Fruit fly (Drosophila melanogaster) whole organism, embryonic: Measurements from ENCODE around the gene Lmpt.

Experiments used
- Asciz ChIP-seq: fragments of 200-800 bp; sonication (Bioruptor generic); optimal IDR thresholded peaks from 2 replicates; lab custom pipeline; 2017; ENCODE audit warnings: missing biosample characterization, mild to moderate bottlenecking, missing genetic modification characterization, missing genetic modification reagents
- CG12104 ChIP-seq: fragments of 200-800 bp; sonication (Bioruptor generic); optimal IDR thresholded peaks from 3 replicates; lab custom pipeline; 2016; ENCODE audit warnings: missing biosample characterization, missing genetic modification characterization
- CG12236 ChIP-seq: fragments of 200-800 bp; sonication (Bioruptor generic); optimal IDR thresholded peaks from 2 replicates; lab custom pipeline; 2016; ENCODE audit warnings: missing biosample characterization, missing genetic modification characterization
- CG13424 ChIP-seq: fragments of 200-800 bp; sonication (Bioruptor generic); optimal IDR thresholded peaks from 2 replicates; lab custom pipeline; 2019; ENCODE audit warnings: missing biosample characterization, mild to moderate bottlenecking, missing genetic modification characterization, moderate library complexity
- CG14441 ChIP-seq: fragments of 200-800 bp; sonication (Bioruptor generic); IDR thresholded peaks from 2 replicates; pipeline ENCODE4 v1.3.6; 2022; ENCODE audit warnings: missing biosample characterization, missing genetic modification characterization
- CG15696 ChIP-seq: fragments of 200-800 bp; sonication (Bioruptor generic); optimal IDR thresholded peaks from 2 replicates; lab custom pipeline; 2019; ENCODE audit warnings: missing biosample characterization, mild to moderate bottlenecking, missing genetic modification characterization, moderate library complexity
- CG1602 ChIP-seq: fragments of 200-800 bp; sonication (Bioruptor generic); optimal IDR thresholded peaks from 3 replicates; lab custom pipeline; 2016; ENCODE audit warnings: missing biosample characterization, missing genetic modification characterization
- CG17186 ChIP-seq: fragments of 200-800 bp; sonication (Bioruptor generic); optimal IDR thresholded peaks from 3 replicates; lab custom pipeline; 2017; ENCODE audit warnings: missing biosample characterization, missing genetic modification reagents, missing genetic modification characterization
- CG18476 ChIP-seq: fragments of 200-800 bp; sonication (Bioruptor generic); optimal IDR thresholded peaks from 2 replicates; lab custom pipeline; 2016; ENCODE audit warnings: missing biosample characterization, mild to moderate bottlenecking, missing genetic modification characterization
- CG18599 ChIP-seq: fragments of 200-800 bp; sonication (Bioruptor generic); optimal IDR thresholded peaks from 3 replicates; lab custom pipeline; 2017; ENCODE audit warnings: missing biosample characterization, missing genetic modification characterization, mild to moderate bottlenecking, moderate library complexity, missing genetic modification reagents
- CG2199 ChIP-seq: fragments of 200-800 bp; sonication (Bioruptor generic); IDR thresholded peaks from 3 replicates; pipeline ENCODE4 v1.3.6; 2022; ENCODE audit warnings: missing biosample characterization, missing genetic modification characterization
- CG2202 ChIP-seq: fragments of 200-800 bp; sonication (Bioruptor generic); optimal IDR thresholded peaks from 2 replicates; lab custom pipeline; 2018; ENCODE audit warnings: missing biosample characterization, mild to moderate bottlenecking, missing genetic modification characterization
- CG2712 ChIP-seq: fragments of 200-800 bp; optimal IDR thresholded peaks from 3 replicates; lab custom pipeline; 2019; ENCODE audit warnings: missing biosample characterization, mild to moderate bottlenecking, missing genetic modification characterization, moderate library complexity
- CG34224 ChIP-seq: fragments of 200-800 bp; sonication (Bioruptor generic); IDR thresholded peaks from 3 replicates; pipeline ENCODE4 v1.3.6; 2022; ENCODE audit warnings: missing biosample characterization, missing genetic modification characterization; ENCODE audit not compliant: partially characterized antibody
- CG6854 ChIP-seq: fragments of 200-800 bp; sonication (Bioruptor generic); optimal IDR thresholded peaks from 3 replicates; lab custom pipeline; 2017; ENCODE audit warnings: missing biosample characterization, mild to moderate bottlenecking, missing genetic modification characterization
- CG7963 ChIP-seq: fragments of 200-800 bp; sonication (Bioruptor generic); IDR thresholded peaks from 3 replicates; pipeline ENCODE4 v1.3.6; 2022; ENCODE audit warnings: missing biosample characterization, missing genetic modification characterization; ENCODE audit not compliant: partially characterized antibody
- CG9215 ChIP-seq: fragments of 200-800 bp; sonication (Bioruptor generic); IDR thresholded peaks from 2 replicates; pipeline ENCODE4 v1.3.6; 2022; ENCODE audit warnings: missing biosample characterization, missing genetic modification characterization
- CG9437 ChIP-seq: fragments of 200-800 bp; sonication (Bioruptor generic); optimal IDR thresholded peaks from 2 replicates; lab custom pipeline; 2018; ENCODE audit warnings: missing biosample characterization, mild to moderate bottlenecking, missing genetic modification characterization
- CG9817 ChIP-seq: fragments of 200-800 bp; sonication (Bioruptor generic); optimal IDR thresholded peaks from 2 replicates; lab custom pipeline; 2018; ENCODE audit warnings: missing biosample characterization, mild to moderate bottlenecking, missing genetic modification characterization, moderate library complexity
- CG9876 ChIP-seq: fragments of 200-800 bp; sonication (Bioruptor generic); optimal IDR thresholded peaks from 2 replicates; lab custom pipeline; 2016; ENCODE audit warnings: missing biosample characterization, missing genetic modification characterization
- CkIIα-i1 ChIP-seq: fragments of 200-800 bp; sonication (Bioruptor generic); IDR thresholded peaks from 2 replicates; pipeline ENCODE4 v1.3.6; 2022; ENCODE audit warnings: missing biosample characterization, missing genetic modification characterization
- CrebB ChIP-seq: fragments of 200-800 bp; sonication (Bioruptor generic); optimal IDR thresholded peaks from 3 replicates; lab custom pipeline; 2018; ENCODE audit warnings: missing biosample characterization, mild to moderate bottlenecking, missing genetic modification characterization
- Dad ChIP-seq: fragments of 200-800 bp; sonication (Bioruptor generic); optimal IDR thresholded peaks from 3 replicates; lab custom pipeline; 2016; ENCODE audit warnings: missing biosample characterization, missing genetic modification characterization
- E2f2 ChIP-seq: fragments of 200-800 bp; sonication (Bioruptor generic); IDR thresholded peaks from 2 replicates; pipeline ENCODE4 v1.3.6; 2022; ENCODE audit warnings: missing biosample characterization, missing genetic modification characterization
- Eip74EF ChIP-seq, 2 experiments: fragments of 200-800 bp in 1 of 2; fragments of >200 bp in 1 of 2; sonication (Bioruptor generic) in 1 of 2; optimal IDR thresholded peaks; 2 replicates each; lab custom pipeline; 2017 to 2019; ENCODE audit warnings: missing biosample characterization in 2 of 2, missing genetic modification characterization in 2 of 2, mild to moderate bottlenecking in 1 of 2, moderate library complexity in 1 of 2
- GATAe ChIP-seq: fragments of 200-800 bp; sonication (Bioruptor generic); conservative IDR thresholded peaks from 2 replicates; pipeline ENCODE4 v1.3.6; 2022; ENCODE audit warnings: missing biosample characterization, missing genetic modification characterization
- Hey ChIP-seq: fragments of 200-800 bp; sonication (Bioruptor generic); optimal IDR thresholded peaks from 3 replicates; lab custom pipeline; 2018; ENCODE audit warnings: missing biosample characterization, mild to moderate bottlenecking, missing genetic modification characterization
- Meics ChIP-seq: fragments of 200-800 bp; sonication (Bioruptor generic); optimal IDR thresholded peaks from 2 replicates; lab custom pipeline; 2017; ENCODE audit warnings: missing biosample characterization, mild to moderate bottlenecking, missing genetic modification characterization
- NC2β ChIP-seq: fragments of 200-800 bp; sonication (Bioruptor generic); optimal IDR thresholded peaks from 2 replicates; lab custom pipeline; 2016; ENCODE audit warnings: missing biosample characterization, missing genetic modification characterization
- Nf-YB ChIP-seq: fragments of 200-800 bp; sonication (Bioruptor generic); optimal IDR thresholded peaks from 3 replicates; lab custom pipeline; 2019; ENCODE audit warnings: missing biosample characterization, mild to moderate bottlenecking, missing genetic modification characterization, moderate library complexity
- Usf ChIP-seq: fragments of 200-800 bp; sonication (Bioruptor generic); optimal IDR thresholded peaks from 2 replicates; lab custom pipeline; 2017; ENCODE audit warnings: missing genotype, missing biosample characterization, missing genetic modification characterization
- Vsx1 ChIP-seq: fragments of 200-800 bp; sonication (Bioruptor generic); optimal IDR thresholded peaks from 2 replicates; lab custom pipeline; 2017; ENCODE audit warnings: missing biosample characterization, mild to moderate bottlenecking, missing genetic modification characterization, missing genetic modification reagents
- abd-A ChIP-seq: fragments of 200-800 bp; sonication (Bioruptor generic); optimal IDR thresholded peaks from 3 replicates; lab custom pipeline; 2019; ENCODE audit warnings: missing biosample characterization, mild to moderate bottlenecking, missing genetic modification characterization, moderate library complexity
- chm ChIP-seq: fragments of 200-800 bp; sonication (Bioruptor generic); IDR thresholded peaks from 2 replicates; pipeline ENCODE4 v1.3.6; 2022; ENCODE audit warnings: missing biosample characterization, missing genetic modification characterization
- exex ChIP-seq: fragments of 200-800 bp; sonication (Bioruptor generic); optimal IDR thresholded peaks from 4 replicates; lab custom pipeline; 2018; ENCODE audit warnings: missing biosample characterization, mild to moderate bottlenecking, missing genetic modification characterization, moderate library complexity
- fru ChIP-seq: fragments of >200 bp; optimal IDR thresholded peaks from 2 replicates; lab custom pipeline; 2017
- gfzf ChIP-seq: fragments of 200-800 bp; sonication (Bioruptor generic); optimal IDR thresholded peaks from 2 replicates; lab custom pipeline; 2016; ENCODE audit warnings: missing biosample characterization, mild to moderate bottlenecking, missing genetic modification characterization, moderate library complexity
- gt ChIP-seq: fragments of 200-800 bp; sonication (Bioruptor generic); IDR thresholded peaks from 2 replicates; pipeline ENCODE4 v1.3.6; 2022; ENCODE audit warnings: missing biosample characterization, missing genetic modification characterization
- klu ChIP-seq: fragments of 200-800 bp; sonication (Bioruptor generic); IDR thresholded peaks from 2 replicates; pipeline ENCODE4 v1.3.6; 2022; ENCODE audit warnings: missing biosample characterization, missing genetic modification characterization
- lab ChIP-seq: fragments of 200-800 bp; sonication (Bioruptor generic); optimal IDR thresholded peaks from 3 replicates; lab custom pipeline; 2017; ENCODE audit warnings: missing biosample characterization, missing genetic modification characterization, mild to moderate bottlenecking, moderate library complexity, missing genetic modification reagents
- odd ChIP-seq: fragments of 200-800 bp; sonication (Bioruptor generic); optimal IDR thresholded peaks from 2 replicates; lab custom pipeline; 2017; ENCODE audit warnings: missing biosample characterization, mild to moderate bottlenecking, missing genetic modification characterization
- onecut ChIP-seq: fragments of 200-800 bp; sonication (Bioruptor generic); IDR thresholded peaks from 2 replicates; pipeline ENCODE4 v1.3.6; 2022; ENCODE audit warnings: missing biosample characterization, missing genetic modification characterization
- pros ChIP-seq: fragments of 200-800 bp; sonication (Bioruptor generic); optimal IDR thresholded peaks from 3 replicates; lab custom pipeline; 2019; ENCODE audit warnings: missing biosample characterization, mild to moderate bottlenecking, missing genetic modification characterization, moderate library complexity
- scrt ChIP-seq: fragments of 200-800 bp; sonication (Bioruptor generic); optimal IDR thresholded peaks from 2 replicates; lab custom pipeline; 2018; ENCODE audit warnings: missing biosample characterization, mild to moderate bottlenecking, missing genetic modification characterization, moderate library complexity
- sim ChIP-seq: fragments of 200-800 bp; sonication (Bioruptor generic); IDR thresholded peaks from 2 replicates; pipeline ENCODE4 v1.3.6; 2022; ENCODE audit warnings: missing biosample characterization, missing genetic modification characterization
- sqz ChIP-seq: fragments of 200-800 bp; sonication (Bioruptor generic); optimal IDR thresholded peaks from 3 replicates; lab custom pipeline; 2018; ENCODE audit warnings: missing biosample characterization, mild to moderate bottlenecking, missing genetic modification characterization
- tap ChIP-seq: fragments of 200-800 bp; optimal IDR thresholded peaks from 3 replicates; lab custom pipeline; 2019; ENCODE audit warnings: missing biosample characterization, mild to moderate bottlenecking, missing genetic modification characterization, moderate library complexity
- toy ChIP-seq: fragments of 200-800 bp; sonication (Bioruptor generic); IDR thresholded peaks from 2 replicates; pipeline ENCODE4 v1.3.6; 2022; ENCODE audit warnings: missing biosample characterization, missing genetic modification characterization
- trem ChIP-seq: fragments of 200-800 bp; optimal IDR thresholded peaks from 3 replicates; lab custom pipeline; 2019; ENCODE audit warnings: missing biosample characterization, mild to moderate bottlenecking, missing genetic modification characterization, moderate library complexity
- tx ChIP-seq: fragments of 200-800 bp; sonication (Bioruptor generic); optimal IDR thresholded peaks from 2 replicates; lab custom pipeline; 2016; ENCODE audit warnings: missing biosample characterization, missing genetic modification characterization
- zfh1 ChIP-seq: fragments of 200-800 bp; sonication (Bioruptor generic); IDR thresholded peaks from 3 replicates; pipeline ENCODE4 v1.3.6; 2022; ENCODE audit warnings: missing biosample characterization, missing genetic modification characterization

Gene Lmpt

DNA sequence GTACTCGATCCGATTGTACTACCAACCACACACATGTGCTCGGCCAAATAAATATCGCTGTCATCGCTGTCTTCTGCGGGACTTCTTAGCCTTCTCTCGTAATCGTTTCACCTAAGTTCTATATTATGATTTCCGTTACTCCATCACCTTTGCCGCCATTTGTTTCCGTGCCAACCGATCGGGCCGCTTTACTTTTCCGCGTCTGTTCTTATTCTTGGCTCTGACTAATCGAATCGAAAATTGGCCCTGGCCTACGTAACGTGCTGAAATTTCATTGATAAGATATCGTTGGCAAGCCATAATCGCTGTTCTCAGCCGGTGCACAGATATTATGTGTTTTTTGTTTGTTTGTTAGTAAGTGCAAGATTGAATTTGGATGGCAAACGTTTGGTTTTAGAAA lies 2.1 kb downstream of the Lmpt start (continued):
- 0 out of 3 replicates have a peak, but pooled peaks have one; percentile 14 for TF ChIP-seq CG2199 (GFP tag; lab: Robert Waterston, UW)
- TF ChIP-seq exex (tag; lab: Kevin White, UChicago): peak; percentile 81
- TF ChIP-seq CG12104 (GFP tag; lab: Kevin White, UChicago): no peak
- TF ChIP-seq Asciz (GFP tag; lab: Kevin White, UChicago): no peak
- TF ChIP-seq Hey: no peak
- TF ChIP-seq GATAe (GFP tag; lab: Robert Waterston, UW): peak; percentile 35
- no peak for TF ChIP-seq chm (GFP tag; lab: Robert Waterston, UW)
- TF ChIP-seq CG18599: peak; percentile 16
- TF ChIP-seq onecut (GFP tag; lab: Robert Waterston, UW): no peak
- TF ChIP-seq CkIIα-i1 (GFP tag; lab: Robert Waterston, UW): no peak
- no peak for TF ChIP-seq CG12236 (GFP tag; lab: Kevin White, UChicago)
- TF ChIP-seq tx (GFP tag; lab: Kevin White, UChicago): no peak
- TF ChIP-seq trem (tag; lab: Kevin White, UChicago): no peak
- peak in 1 of 2 experiments; percentile 48 for TF ChIP-seq Eip74EF (GFP tag; optimal IDR thresholded peaks at IDR 0.05; lab: Kevin White, UChicago)
- TF ChIP-seq Vsx1 (GFP tag; lab: Kevin White, UChicago): no peak
- no peak for TF ChIP-seq CG17186
- no peak for TF ChIP-seq gfzf
- no peak for TF ChIP-seq CG2202 (tag; lab: Kevin White, UChicago)
- peak; percentile 13 for TF ChIP-seq Meics (GFP tag; lab: Kevin White, UChicago)
- no peak for TF ChIP-seq CG15696 (tag; lab: Kevin White, UChicago)

DNA sequence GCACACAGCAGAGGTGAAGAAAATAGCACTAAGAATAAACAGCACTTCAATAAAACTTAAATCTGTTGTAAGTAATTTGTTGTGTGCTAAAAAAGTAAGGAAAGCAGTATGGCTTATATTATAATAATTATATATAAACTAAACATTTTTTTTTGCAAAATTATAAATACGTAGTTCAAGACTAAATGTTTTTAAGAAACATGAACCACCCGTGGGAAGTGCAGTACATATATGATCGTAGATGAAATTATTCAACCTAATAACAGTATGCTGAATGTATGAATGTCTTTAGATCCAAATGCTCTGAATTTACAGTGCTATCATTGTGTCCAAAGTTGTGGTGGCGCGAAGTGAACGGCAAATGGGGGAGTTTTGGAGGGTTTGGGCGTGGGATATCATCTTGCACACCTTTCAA lies 5.6 kb downstream of the Lmpt start:
- no peak for TF ChIP-seq CG9876 (GFP tag; lab: Kevin White, UChicago)
- no peak for TF ChIP-seq CG18476 (GFP tag; lab: Kevin White, UChicago)
- no peak for TF ChIP-seq CG34224 (GFP tag; lab: Robert Waterston, UW)
- no peak for TF ChIP-seq NC2β (GFP tag; lab: Kevin White, UChicago)
- TF ChIP-seq Nf-YB (GFP tag; lab: Kevin White, UChicago): no peak
- TF ChIP-seq CG9817 (tag; lab: Kevin White, UChicago): no peak
- TF ChIP-seq CG14441 (GFP tag; lab: Robert Waterston, UW): no peak
- peak; percentile 57 for TF ChIP-seq CG2712 (tag; lab: Kevin White, UChicago)
- no peak for TF ChIP-seq E2f2 (GFP tag; lab: Robert Waterston, UW)
- peak; percentile 5 for TF ChIP-seq tap (tag; lab: Kevin White, UChicago)
- TF ChIP-seq pros: no peak
- TF ChIP-seq lab (GFP tag; lab: Kevin White, UChicago): peak; percentile 50
- TF ChIP-seq zfh1 (GFP tag; lab: Robert Waterston, UW): no peak
- no peak for TF ChIP-seq gt (GFP tag; lab: Robert Waterston, UW)
- TF ChIP-seq scrt (GFP tag; lab: Kevin White, UChicago): no peak
- TF ChIP-seq Usf (GFP tag; lab: Kevin White, UChicago): no peak
- no peak for TF ChIP-seq exex (tag; lab: Kevin White, UChicago)
- TF ChIP-seq CG2199 (GFP tag; lab: Robert Waterston, UW): no peak
- peak; percentile 18 for TF ChIP-seq CG1602 (GFP tag; lab: Kevin White, UChicago)
- no peak for TF ChIP-seq CG6854
- no peak for TF ChIP-seq CG7963
- TF ChIP-seq CrebB: peak; percentile 20
- TF ChIP-seq CG13424: peak; percentile 28
- no peak for TF ChIP-seq toy (GFP tag; lab: Robert Waterston, UW)
- TF ChIP-seq abd-A: no peak
- TF ChIP-seq sqz (GFP tag; lab: Kevin White, UChicago): no peak
- TF ChIP-seq fru (lab: Kevin White, UChicago): no peak
- TF ChIP-seq sim (GFP tag; lab: Robert Waterston, UW): no peak
- TF ChIP-seq Dad (GFP tag; lab: Kevin White, UChicago): no peak
- no peak for TF ChIP-seq CG9437 (GFP tag; lab: Kevin White, UChicago)
- no peak for TF ChIP-seq odd (GFP tag; lab: Kevin White, UChicago)
- TF ChIP-seq CG9215 (GFP tag; lab: Robert Waterston, UW): no peak
- no peak for TF ChIP-seq klu
